Fruit fly (Drosophila melanogaster) whole organism, prepupa: ENCODE results near the gene CG31220.

Source experiments
- Blimp-1 ChIP-seq: fragments of 200-800 bp; sonication (Bioruptor generic); optimal IDR thresholded peaks from 3 replicates; lab custom pipeline; 2017; ENCODE audit warnings: missing biosample characterization, missing genetic modification characterization, mild to moderate bottlenecking, moderate library complexity, missing genetic modification reagents
- Hr39 ChIP-seq: fragments of 200-800 bp; sonication (Bioruptor generic); optimal IDR thresholded peaks from 2 replicates; lab custom pipeline; 2016; ENCODE audit warnings: missing biosample characterization, missing genetic modification characterization
- OdsH ChIP-seq: fragments of 200-800 bp; sonication (Bioruptor generic); optimal IDR thresholded peaks from 3 replicates; lab custom pipeline; 2016; ENCODE audit warnings: missing biosample characterization, missing genetic modification characterization
- achi ChIP-seq: fragments of 200-800 bp; sonication (Bioruptor generic); optimal IDR thresholded peaks from 3 replicates; lab custom pipeline; 2016; ENCODE audit warnings: missing biosample characterization, missing genetic modification characterization
- spab ChIP-seq: fragments of 200-800 bp; sonication (Bioruptor generic); optimal IDR thresholded peaks from 2 replicates; lab custom pipeline; 2017; ENCODE audit warnings: missing biosample characterization, mild to moderate bottlenecking, missing genetic modification characterization, missing genetic modification reagents

DNA sequence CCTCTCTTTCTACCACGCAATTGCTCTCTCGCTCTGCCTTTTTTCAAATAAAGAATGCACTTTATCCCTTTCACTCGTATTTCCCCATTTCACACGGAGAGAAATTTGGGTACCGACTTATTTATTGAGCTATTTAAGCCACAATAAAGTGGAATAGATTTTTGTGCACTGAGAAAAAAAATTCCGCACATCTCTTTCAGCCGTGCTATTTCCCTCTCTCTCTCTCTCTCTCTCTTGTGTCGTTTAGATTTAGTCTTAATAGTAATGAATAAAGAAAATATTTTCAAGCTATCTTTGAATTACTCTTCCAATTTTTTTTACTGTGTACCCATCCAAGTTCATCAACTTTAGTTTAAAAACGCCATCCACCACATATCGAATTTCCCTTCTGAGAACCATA, 24.7 kb upstream of the CG31220 start:
- TF ChIP-seq Blimp-1: peak; percentile 28
- peak; percentile 70 for TF ChIP-seq achi (GFP tag; lab: Kevin White, UChicago)
- peak; percentile 32 for TF ChIP-seq spab (GFP tag; lab: Kevin White, UChicago)
- TF ChIP-seq OdsH (GFP tag; lab: Kevin White, UChicago): peak; percentile 79
- TF ChIP-seq Hr39: peak; percentile 80
